Fruit fly (Drosophila melanogaster) whole organism, wandering third instar larva: ENCODE data around the gene CG14984.

ENCODE experiments used
- Abd-B ChIP-seq: fragments of >200 bp; optimal IDR thresholded peaks from 2 replicates; lab custom pipeline; 2017; ENCODE audit warnings: missing biosample characterization, missing genetic modification characterization
- CG32264 ChIP-seq: fragments of 200-800 bp; sonication (Bioruptor generic); optimal IDR thresholded peaks from 2 replicates; lab custom pipeline; 2016; ENCODE audit warnings: missing biosample characterization, missing genetic modification characterization
- CG9705 ChIP-seq: fragments of 200-800 bp; sonication (Bioruptor generic); optimal IDR thresholded peaks from 2 replicates; lab custom pipeline; 2018; ENCODE audit warnings: missing biosample characterization, mild to moderate bottlenecking, missing genetic modification characterization
- CrebA ChIP-seq: fragments of 200-800 bp; sonication (Bioruptor generic); optimal IDR thresholded peaks from 2 replicates; lab custom pipeline; 2016; ENCODE audit warnings: missing biosample characterization, mild to moderate bottlenecking, missing genetic modification characterization, borderline replicate concordance
- Dfd ChIP-seq: fragments of >200 bp; optimal IDR thresholded peaks from 2 replicates; lab custom pipeline; 2017; ENCODE audit warnings: missing biosample characterization, missing genetic modification characterization
- Dif ChIP-seq: fragments of 200-275, 200-300 bp; sonication (Bioruptor generic); optimal IDR thresholded peaks from 2 replicates; lab custom pipeline; 2018; ENCODE audit warnings: missing biosample characterization, missing genetic modification characterization; ENCODE audit not compliant: partially characterized antibody
- GATAd ChIP-seq: sonication (Bioruptor generic); optimal IDR thresholded peaks from 2 replicates; lab custom pipeline; 2016; ENCODE audit warnings: missing biosample characterization, missing genetic modification characterization
- HLH106 ChIP-seq: fragments of 200-800 bp; optimal IDR thresholded peaks from 3 replicates; lab custom pipeline; 2019; ENCODE audit warnings: missing biosample characterization, mild to moderate bottlenecking, missing genetic modification characterization, moderate library complexity
- Hnf4 ChIP-seq: fragments of 200-800 bp; sonication (Bioruptor generic); optimal IDR thresholded peaks from 2 replicates; lab custom pipeline; 2016; ENCODE audit warnings: missing biosample characterization, mild to moderate bottlenecking, missing genetic modification characterization
- Hr78 ChIP-seq: fragments of >200 bp; optimal IDR thresholded peaks from 2 replicates; lab custom pipeline; 2017; ENCODE audit warnings: missing biosample characterization, missing genetic modification characterization
- Hr83 ChIP-seq: fragments of 200-300 bp; sonication (Bioruptor generic); optimal IDR thresholded peaks from 2 replicates; lab custom pipeline; 2016; ENCODE audit warnings: missing biosample characterization, mild to moderate bottlenecking, missing genetic modification characterization, moderate library complexity; ENCODE audit not compliant: poor library complexity, severe bottlenecking
- Jra ChIP-seq: sonication (Bioruptor generic); optimal IDR thresholded peaks from 2 replicates; lab custom pipeline; 2016; ENCODE audit warnings: missing biosample characterization, missing genetic modification characterization
- Myc ChIP-seq: fragments of >200 bp; optimal IDR thresholded peaks from 2 replicates; lab custom pipeline; 2017
- Rel ChIP-seq, 2 experiments: fragments of 200-800 bp; sonication (Bioruptor generic) in 1 of 2; optimal IDR thresholded peaks; 2 replicates in 1 of 2; 3 replicates in 1 of 2; lab custom pipeline; 2016 to 2019; ENCODE audit warnings: mild to moderate bottlenecking in 2 of 2, missing biosample characterization in 2 of 2, missing genetic modification characterization in 2 of 2, moderate library complexity in 1 of 2
- Sp1 ChIP-seq: fragments of 200-800 bp; sonication (Bioruptor generic); optimal IDR thresholded peaks from 3 replicates; lab custom pipeline; 2019; ENCODE audit warnings: missing biosample characterization, mild to moderate bottlenecking, missing genetic modification characterization, moderate library complexity
- Vsx2 ChIP-seq: fragments of 200-300, 225-300 bp; sonication (Bioruptor generic); optimal IDR thresholded peaks from 2 replicates; lab custom pipeline; 2018; ENCODE audit warnings: missing biosample characterization, missing genetic modification characterization; ENCODE audit not compliant: partially characterized antibody
- brk ChIP-seq: fragments of 200-800 bp; sonication (Bioruptor generic); optimal IDR thresholded peaks from 2 replicates; lab custom pipeline; 2016; ENCODE audit warnings: missing biosample characterization, mild to moderate bottlenecking, missing genetic modification characterization
- dl ChIP-seq, 2 experiments: fragments of 175-275, 200-275 bp in 1 of 2; fragments of 200-275 bp in 1 of 2; sonication (Bioruptor generic); optimal IDR thresholded peaks; lab custom pipeline; 2018; ENCODE audit warnings: mild to moderate bottlenecking in 2 of 2, missing biosample characterization in 2 of 2, missing genetic modification characterization in 2 of 2, moderate library complexity in 2 of 2; ENCODE audit not compliant: partially characterized antibody in 2 of 2, insufficient read depth in 1 of 2
- dmrt93B ChIP-seq: fragments of 200-800 bp; sonication (Bioruptor generic); optimal IDR thresholded peaks from 2 replicates; lab custom pipeline; 2018; ENCODE audit warnings: missing biosample characterization, mild to moderate bottlenecking, missing genetic modification characterization
- foxo ChIP-seq, 2 experiments: fragments of 200-800 bp; sonication (Bioruptor generic); optimal IDR thresholded peaks; 2 replicates in 1 of 2; 3 replicates in 1 of 2; lab custom pipeline; 2016 to 2017; ENCODE audit warnings: missing biosample characterization in 2 of 2, missing genetic modification characterization in 2 of 2
- fru ChIP-seq: fragments of 200-800 bp; sonication (Bioruptor generic); optimal IDR thresholded peaks from 3 replicates; lab custom pipeline; 2016; ENCODE audit warnings: missing biosample characterization, mild to moderate bottlenecking, missing genetic modification characterization
- h ChIP-seq: fragments of 200-800 bp; sonication (Bioruptor generic); optimal IDR thresholded peaks from 3 replicates; lab custom pipeline; 2016; ENCODE audit warnings: missing biosample characterization, mild to moderate bottlenecking, missing genetic modification characterization
- jim ChIP-seq: fragments of 175-275, 200-325 bp; sonication (Bioruptor generic); optimal IDR thresholded peaks from 2 replicates; lab custom pipeline; 2016; ENCODE audit warnings: missing biosample characterization, mild to moderate bottlenecking, missing genetic modification characterization
- pan ChIP-seq: fragments of >200 bp; optimal IDR thresholded peaks from 2 replicates; lab custom pipeline; 2017
- psq ChIP-seq: fragments of 200-800 bp; sonication (Bioruptor generic); optimal IDR thresholded peaks from 3 replicates; lab custom pipeline; 2017; ENCODE audit warnings: missing biosample characterization, mild to moderate bottlenecking, missing genetic modification characterization, moderate library complexity
- rgr ChIP-seq: fragments of 200-800 bp; sonication (Bioruptor generic); optimal IDR thresholded peaks from 3 replicates; lab custom pipeline; 2016; ENCODE audit warnings: missing biosample characterization, mild to moderate bottlenecking, missing genetic modification characterization
- sage ChIP-seq: fragments of 200-800 bp; sonication (Bioruptor generic); optimal IDR thresholded peaks from 2 replicates; lab custom pipeline; 2016; ENCODE audit warnings: missing biosample characterization, mild to moderate bottlenecking, missing genetic modification characterization
- sv ChIP-seq: fragments of 200-800 bp; sonication (Bioruptor generic); optimal IDR thresholded peaks from 3 replicates; lab custom pipeline; 2016; ENCODE audit warnings: missing biosample characterization, missing genetic modification characterization
- tai ChIP-seq: sonication (Bioruptor generic); optimal IDR thresholded peaks from 2 replicates; lab custom pipeline; 2016; ENCODE audit warnings: missing biosample characterization, missing genetic modification characterization
- usp ChIP-seq: fragments of >200 bp; optimal IDR thresholded peaks from 2 replicates; lab custom pipeline; 2017; ENCODE audit warnings: missing biosample characterization, missing genetic modification characterization
- woc ChIP-seq: sonication (Bioruptor generic); optimal IDR thresholded peaks from 2 replicates; lab custom pipeline; 2016; ENCODE audit warnings: missing biosample characterization, mild to moderate bottlenecking, missing genetic modification characterization

Gene CG14984

DNA sequence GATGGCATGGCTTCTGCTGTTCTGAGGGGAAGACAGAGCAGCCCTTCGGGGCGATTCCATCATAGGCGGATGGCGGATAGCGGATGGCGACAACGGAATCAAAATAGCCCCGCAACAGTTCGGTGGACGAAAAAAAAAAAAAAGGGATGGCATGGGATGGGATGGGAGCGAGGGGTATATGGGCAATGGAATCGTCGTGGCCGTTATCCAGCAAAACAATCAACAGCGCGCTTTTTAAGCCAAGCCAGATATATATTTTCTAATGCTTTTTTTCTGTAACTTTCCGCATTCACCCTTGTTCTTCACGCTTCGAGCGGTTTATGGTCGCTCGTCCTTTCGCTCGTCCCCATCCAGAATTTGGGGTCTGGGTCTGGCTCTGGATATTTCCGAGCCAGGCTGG is 43.2 kb upstream of the CG14984 start:
- no peak for TF ChIP-seq Vsx2 (GFP tag; lab: Kevin White, UChicago)
- TF ChIP-seq Dfd (GFP tag; lab: Kevin White, UChicago), result no peak
- TF ChIP-seq brk (GFP tag; lab: Kevin White, UChicago), result no peak
- TF ChIP-seq HLH106, result no peak
- TF ChIP-seq psq, result no peak
- TF ChIP-seq Rel (GFP tag; optimal IDR thresholded peaks at IDR 0.05; lab: Kevin White, UChicago), result no peak
- no peak for TF ChIP-seq Rel (tag; optimal IDR thresholded peaks at IDR 0.05; lab: Kevin White, UChicago)
- no peak for TF ChIP-seq CG32264 (GFP tag; lab: Kevin White, UChicago)
- TF ChIP-seq dl (GFP tag; optimal IDR thresholded peaks at IDR 0.05; lab: Kevin White, UChicago; ENCODE audit: insufficient read depth in 1 of 2, partially characterized antibody in 2 of 2), result no peak
- no peak for TF ChIP-seq fru (GFP tag; lab: Kevin White, UChicago)

DNA sequence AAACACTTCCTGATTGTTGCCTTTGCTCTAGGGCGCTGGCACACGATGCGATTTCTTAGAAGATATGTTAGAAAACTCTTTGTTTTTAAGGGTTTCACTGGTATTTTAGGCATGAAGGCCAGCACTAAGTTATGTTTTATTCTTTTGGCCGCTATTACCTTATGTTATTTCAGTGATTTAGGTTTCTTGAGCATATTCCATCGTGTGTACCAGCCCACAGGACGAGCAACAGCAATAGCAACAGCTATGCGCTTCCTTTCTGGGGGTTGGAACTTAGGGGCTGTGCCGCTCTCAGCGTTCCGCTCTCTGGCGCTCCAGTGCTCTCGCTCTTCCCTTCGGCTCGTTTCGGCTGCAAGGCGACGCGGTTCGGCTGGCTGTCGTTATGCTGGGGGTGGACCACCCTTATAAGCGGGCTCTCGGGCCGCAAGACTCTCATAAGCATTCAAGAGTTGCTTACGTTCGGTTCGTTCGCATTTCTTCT is 31.2 kb upstream of the CG14984 start, which contains the start of gene scrt:
TSS of gene scrt (plus strand) at position 431 of the 481 bp plus-strand sequence.
- TF ChIP-seq h (GFP tag; lab: Kevin White, UChicago) (peak; percentile 4), dl (GFP tag; optimal IDR thresholded peaks at IDR 0.05; lab: Kevin White, UChicago; ENCODE audit: insufficient read depth in 1 of 2, partially characterized antibody in 2 of 2) (peak in 1 of 2 experiments; percentile 33), Vsx2 (GFP tag; lab: Kevin White, UChicago) (peak; percentile 66), foxo (GFP tag; optimal IDR thresholded peaks at IDR 0.05; lab: Kevin White, UChicago) (peak in 1 of 2 experiments; percentile 25), HLH106 (peak; percentile 15), woc (peak; percentile 34), rgr (GFP tag; lab: Kevin White, UChicago) (no peak), sv (GFP tag; lab: Kevin White, UChicago) (peak; percentile 53), Dif (GFP tag; lab: Kevin White, UChicago) (peak; percentile 62), Myc (no peak), CrebA (GFP tag; lab: Kevin White, UChicago) (no peak)

DNA sequence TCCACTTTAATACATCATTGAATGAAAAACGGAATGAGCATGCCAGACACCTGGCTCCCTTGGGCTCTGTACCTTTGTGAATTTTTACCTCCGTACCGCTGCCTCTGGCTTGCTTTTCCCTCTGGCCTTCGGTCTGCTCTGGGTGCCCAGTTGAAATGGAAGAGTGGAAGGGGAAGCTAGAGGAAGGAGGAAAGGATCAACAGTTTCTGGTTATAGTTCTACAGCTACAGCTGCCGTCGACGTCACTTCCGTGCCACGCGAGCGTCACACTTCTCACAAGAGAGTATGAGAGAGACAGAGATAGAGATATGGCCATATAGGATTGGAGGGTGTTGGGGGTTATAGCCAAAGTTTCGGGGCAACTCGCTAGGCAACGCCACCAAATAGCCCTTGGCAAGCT is 27.7 kb upstream of the CG14984 start:
- no peak for TF ChIP-seq jim
- no peak for TF ChIP-seq Hr78 (GFP tag; lab: Kevin White, UChicago)
- TF ChIP-seq dmrt93B (GFP tag; lab: Kevin White, UChicago), result no peak
- no peak for TF ChIP-seq Sp1 (GFP tag; lab: Kevin White, UChicago)
- no peak for TF ChIP-seq foxo (GFP tag; optimal IDR thresholded peaks at IDR 0.05; lab: Kevin White, UChicago)
- no peak for TF ChIP-seq tai
- TF ChIP-seq Vsx2 (GFP tag; lab: Kevin White, UChicago), result no peak
- TF ChIP-seq HLH106, result no peak
- no peak for TF ChIP-seq Dif (GFP tag; lab: Kevin White, UChicago)
- TF ChIP-seq pan (lab: Kevin White, UChicago), result no peak
- no peak for TF ChIP-seq Jra
- TF ChIP-seq fru (GFP tag; lab: Kevin White, UChicago), result no peak
- no peak for TF ChIP-seq dl (GFP tag; optimal IDR thresholded peaks at IDR 0.05; lab: Kevin White, UChicago; ENCODE audit: insufficient read depth in 1 of 2, partially characterized antibody in 2 of 2)
- no peak for TF ChIP-seq brk (GFP tag; lab: Kevin White, UChicago)
- no peak for TF ChIP-seq usp
- no peak for TF ChIP-seq Hnf4 (GFP tag; lab: Kevin White, UChicago)
- no peak for TF ChIP-seq h (GFP tag; lab: Kevin White, UChicago)
- TF ChIP-seq psq, result no peak

DNA sequence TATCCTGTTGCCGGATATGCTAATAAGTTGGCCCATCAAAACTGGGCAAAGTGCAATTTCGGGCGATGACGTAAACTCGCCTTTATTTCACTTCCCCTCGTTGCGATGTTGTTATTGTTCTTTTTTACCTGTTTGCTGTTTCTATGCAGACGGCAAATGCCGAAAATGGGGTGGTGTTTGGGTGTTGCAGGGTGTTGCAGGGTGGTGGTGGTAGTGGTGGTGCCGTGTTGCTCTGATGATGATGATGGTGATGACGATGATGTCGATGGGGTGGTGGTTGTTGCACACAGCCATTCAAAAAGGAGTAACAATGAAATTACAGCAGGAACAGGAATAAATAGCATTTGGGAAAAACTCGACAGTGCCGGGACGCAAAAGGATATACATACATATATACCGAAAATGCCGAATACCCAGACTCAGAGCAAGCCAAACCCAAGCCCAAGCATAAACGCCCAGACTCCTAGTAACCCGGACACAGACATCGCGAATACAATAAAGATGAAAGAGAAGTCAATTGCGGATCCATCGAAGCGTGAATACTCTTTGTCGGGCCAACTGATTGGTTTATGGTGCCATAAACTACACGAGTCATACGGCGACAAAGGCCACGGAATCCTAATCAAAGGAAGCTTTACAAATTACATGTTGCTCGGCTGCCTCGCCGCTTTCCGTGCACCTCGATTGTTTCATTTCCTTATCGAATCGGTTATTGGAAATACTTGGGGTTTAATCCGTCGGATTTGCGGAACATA is 26.6 kb upstream of the CG14984 start:
- TF ChIP-seq Vsx2 (GFP tag; lab: Kevin White, UChicago) (peak; percentile 52), Hr83 (no peak), Dif (GFP tag; lab: Kevin White, UChicago) (peak; percentile 31), CG9705 (no peak), sage (GFP tag; lab: Kevin White, UChicago) (no peak), tai (no peak), brk (GFP tag; lab: Kevin White, UChicago) (no peak), GATAd (GFP tag; lab: Kevin White, UChicago) (no peak), dmrt93B (GFP tag; lab: Kevin White, UChicago) (no peak), Rel (GFP tag; optimal IDR thresholded peaks at IDR 0.05; lab: Kevin White, UChicago) (no peak), Rel (tag; optimal IDR thresholded peaks at IDR 0.05; lab: Kevin White, UChicago) (no peak), Abd-B (no peak), foxo (GFP tag; optimal IDR thresholded peaks at IDR 0.05; lab: Kevin White, UChicago) (no peak)
- TF ChIP-seq, all 38 proteins: peak for 2
